Worm (Caenorhabditis elegans): ENCODE results near the gene Y64G10A.2.

DNA sequence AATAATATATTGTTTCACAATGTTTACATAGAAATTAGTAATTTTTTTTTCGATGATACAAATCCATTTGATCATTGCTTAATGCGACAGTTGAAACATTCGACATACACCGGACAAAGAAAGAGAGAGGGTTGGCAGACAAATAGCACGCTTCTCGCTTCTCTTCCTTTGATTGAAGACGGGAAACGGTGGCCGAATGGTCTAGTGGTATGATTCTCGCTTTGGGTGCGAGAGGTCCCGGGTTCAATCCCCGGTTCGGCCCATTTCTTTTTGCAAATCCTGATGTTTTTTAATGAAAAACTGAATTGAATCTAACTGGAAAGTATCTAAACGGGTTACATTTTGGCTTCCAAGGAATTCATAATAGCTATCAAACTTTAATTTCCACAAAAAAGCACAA, 19.3 kb downstream of the Y64G10A.2 start:
- TF ChIP-seq lin-13 (tag; optimal IDR thresholded peaks at IDR 0.05): no peak
- TF ChIP-seq blmp-1 (tag; optimal IDR thresholded peaks at IDR 0.05): no peak
- no peak for TF ChIP-seq snpc-4 (tag; optimal IDR thresholded peaks at IDR 0.05)
- no peak for TF ChIP-seq unc-120 (tag; optimal IDR thresholded peaks at IDR 0.05; ENCODE audit: poor library complexity, severe bottlenecking)
- no peak for TF ChIP-seq ceh-39 (tag; optimal IDR thresholded peaks at IDR 0.05)
- no peak for TF ChIP-seq nhr-2 (tag; optimal IDR thresholded peaks at IDR 0.05)
- TF ChIP-seq unc-62 (GFP tag; optimal IDR thresholded peaks at IDR 0.05): no peak
- no peak for TF ChIP-seq unc-39 (tag; optimal IDR thresholded peaks at IDR 0.05)
- no peak for TF ChIP-seq ces-1 (GFP tag; optimal IDR thresholded peaks at IDR 0.05)
- no peak for TF ChIP-seq nhr-237 (tag; optimal IDR thresholded peaks at IDR 0.05)
- no peak for TF ChIP-seq nhr-28 (tag; optimal IDR thresholded peaks at IDR 0.05)
- TF ChIP-seq ceh-43 (GFP tag; optimal IDR thresholded peaks at IDR 0.05): no peak
- no peak for TF ChIP-seq elt-1 (tag; optimal IDR thresholded peaks at IDR 0.05; ENCODE audit: borderline replicate concordance, insufficient read depth)
